Worm (Caenorhabditis elegans): ENCODE data around the gene pqn-78.

DNA sequence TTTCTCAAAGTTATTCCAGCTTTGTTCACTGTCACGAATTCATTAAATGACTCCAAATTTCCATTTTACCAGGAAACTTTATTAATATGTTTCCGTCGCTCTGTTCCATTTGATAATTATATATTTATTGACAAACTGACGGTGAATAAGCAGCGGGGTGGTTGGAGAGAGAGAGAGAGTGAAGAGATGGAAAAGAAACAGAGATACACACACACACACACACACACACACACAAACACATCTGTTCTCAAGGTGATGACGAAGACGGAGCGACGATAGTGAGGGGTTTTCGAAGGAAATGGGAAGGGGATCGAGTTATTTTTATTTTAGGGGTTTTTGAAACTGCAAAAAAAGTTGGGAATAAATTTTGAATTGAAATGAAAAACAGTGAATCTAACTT lies 21.0 kb downstream of the pqn-78 start:
- TF ChIP-seq him-1 (tag; optimal IDR thresholded peaks at IDR 0.05): no peak
- TF ChIP-seq W03F9.2 (tag; optimal IDR thresholded peaks at IDR 0.05): no peak
